Worm (Caenorhabditis elegans) whole organism, mixed stage, embryonic: Measurements from ENCODE around the gene enpl-1.

Source experiments
- M03D4.4 ChIP-seq: sonication (generic microtip); optimal IDR thresholded peaks from 2 replicates; lab custom pipeline; 2017; ENCODE audit warnings: mild to moderate bottlenecking, missing genetic modification characterization, missing compliant biosample characterization
- bed-3 ChIP-seq: fragments of 200-800 bp; sonication (Bioruptor generic); optimal IDR thresholded peaks from 3 replicates; lab custom pipeline; 2018; ENCODE audit warnings: mild to moderate bottlenecking, missing genetic modification characterization, moderate library complexity, missing compliant biosample characterization
- blmp-1 ChIP-seq: fragments of 150-350 bp; optimal IDR thresholded peaks from 2 replicates; lab custom pipeline; 2014; ENCODE audit warnings: missing biosample characterization, missing genetic modification characterization
- ceh-39 ChIP-seq: fragments of 150-350 bp; optimal IDR thresholded peaks from 2 replicates; lab custom pipeline; 2014; ENCODE audit warnings: missing biosample characterization, missing genetic modification characterization
- ceh-83 ChIP-seq: fragments of 200-800 bp; sonication (Bioruptor generic); optimal IDR thresholded peaks from 2 replicates; lab custom pipeline; 2018; ENCODE audit warnings: mild to moderate bottlenecking, missing genetic modification characterization, missing compliant biosample characterization
- cnd-1 ChIP-seq: fragments of 200-800 bp; sonication (Bioruptor generic); optimal IDR thresholded peaks from 2 replicates; lab custom pipeline; 2018; ENCODE audit warnings: mild to moderate bottlenecking, missing genetic modification characterization, missing compliant biosample characterization
- drap-1 ChIP-seq: fragments of 200-800 bp; sonication (Bioruptor generic); optimal IDR thresholded peaks from 3 replicates; lab custom pipeline; 2018; ENCODE audit warnings: mild to moderate bottlenecking, missing genetic modification characterization, missing compliant biosample characterization
- elt-1 ChIP-seq: sonication (generic microtip); optimal IDR thresholded peaks from 2 replicates; lab custom pipeline; 2017; ENCODE audit warnings: missing genetic modification characterization, mild to moderate bottlenecking, missing compliant biosample characterization, antibody characterized with exemption, moderate library complexity, borderline replicate concordance; ENCODE audit not compliant: insufficient read depth
- elt-3 ChIP-seq: fragments of 150-350 bp; optimal IDR thresholded peaks from 2 replicates; lab custom pipeline; 2014; ENCODE audit warnings: missing biosample characterization, missing genetic modification characterization
- flh-1 ChIP-seq: fragments of 200-800 bp; sonication (Bioruptor generic); optimal IDR thresholded peaks from 2 replicates; lab custom pipeline; 2018; ENCODE audit warnings: mild to moderate bottlenecking, missing genetic modification characterization, moderate library complexity, missing compliant biosample characterization
- ham-2 ChIP-seq: fragments of 200-800 bp; sonication (Bioruptor generic); optimal IDR thresholded peaks from 2 replicates; lab custom pipeline; 2018; ENCODE audit warnings: mild to moderate bottlenecking, missing genetic modification characterization, missing compliant biosample characterization
- hlh-1 ChIP-seq: fragments of 150-350 bp; optimal IDR thresholded peaks from 2 replicates; lab custom pipeline; 2014; ENCODE audit warnings: missing biosample characterization, missing genetic modification reagents, missing genetic modification characterization
- lin-32 ChIP-seq: fragments of 200-800 bp; sonication (Bioruptor generic); optimal IDR thresholded peaks from 2 replicates; lab custom pipeline; 2018; ENCODE audit warnings: mild to moderate bottlenecking, missing genetic modification characterization, missing compliant biosample characterization
- lsy-2 ChIP-seq: fragments of 150-350 bp; optimal IDR thresholded peaks from 2 replicates; lab custom pipeline; 2014; ENCODE audit warnings: missing biosample characterization, missing genetic modification characterization
- mab-5 ChIP-seq: fragments of 150-350 bp; optimal IDR thresholded peaks from 2 replicates; lab custom pipeline; 2014; ENCODE audit warnings: missing biosample characterization, missing genetic modification characterization
- mep-1 ChIP-seq: fragments of 150-350 bp; optimal IDR thresholded peaks from 2 replicates; lab custom pipeline; 2017; ENCODE audit warnings: missing biosample characterization, missing genetic modification reagents, missing genetic modification characterization, inconsistent platforms
- mls-2 ChIP-seq: sonication (generic microtip); optimal IDR thresholded peaks from 2 replicates; lab custom pipeline; 2016; ENCODE audit warnings: mild to moderate bottlenecking, missing genetic modification characterization, moderate library complexity, missing compliant biosample characterization
- nhr-12 ChIP-seq: fragments of 150-350 bp; optimal IDR thresholded peaks from 2 replicates; lab custom pipeline; 2014; ENCODE audit warnings: missing biosample characterization, missing genetic modification characterization
- nhr-2 ChIP-seq: fragments of 150-350 bp; optimal IDR thresholded peaks from 2 replicates; lab custom pipeline; 2014; ENCODE audit warnings: missing biosample characterization, missing genetic modification characterization
- nhr-237 ChIP-seq: fragments of 150-350 bp; optimal IDR thresholded peaks from 2 replicates; lab custom pipeline; 2014; ENCODE audit warnings: missing biosample characterization, missing genetic modification characterization
- nhr-28 ChIP-seq: fragments of 150-350 bp; optimal IDR thresholded peaks from 2 replicates; lab custom pipeline; 2014; ENCODE audit warnings: missing biosample characterization, missing genetic modification characterization
- pha-4 ChIP-seq: fragments of 150-350 bp; optimal IDR thresholded peaks from 2 replicates; lab custom pipeline; 2018; ENCODE audit warnings: missing biosample characterization, missing genetic modification reagents, missing genetic modification characterization
- sem-2 ChIP-seq: fragments of 200-800 bp; sonication (Bioruptor generic); optimal IDR thresholded peaks from 2 replicates; lab custom pipeline; 2018; ENCODE audit warnings: mild to moderate bottlenecking, missing genetic modification characterization, missing compliant biosample characterization
- snpc-4 ChIP-seq: fragments of 150-350 bp; optimal IDR thresholded peaks from 2 replicates; lab custom pipeline; 2014; ENCODE audit warnings: missing biosample characterization, missing genetic modification characterization
- sptf-1 ChIP-seq: sonication (generic microtip); optimal IDR thresholded peaks from 2 replicates; lab custom pipeline; 2017; ENCODE audit warnings: mild to moderate bottlenecking, missing genetic modification characterization, moderate library complexity, missing compliant biosample characterization
- tbx-8 ChIP-seq: fragments of 200-800 bp; sonication (Bioruptor generic); optimal IDR thresholded peaks from 2 replicates; lab custom pipeline; 2018; ENCODE audit warnings: mild to moderate bottlenecking, missing genetic modification characterization, moderate library complexity, missing compliant biosample characterization
- unc-39 ChIP-seq: fragments of 150-350 bp; optimal IDR thresholded peaks from 2 replicates; lab custom pipeline; 2014; ENCODE audit warnings: missing biosample characterization, missing genetic modification characterization
- unc-62 ChIP-seq: fragments of 150-350 bp; optimal IDR thresholded peaks from 2 replicates; lab custom pipeline; 2014; ENCODE audit warnings: missing biosample characterization, missing genetic modification reagents, missing genetic modification characterization

Gene enpl-1

ce11 chrIV:11156526-11156925 lies 37.4 kb downstream of the enpl-1 start:
- TF ChIP-seq cnd-1 (tag; lab: Kevin White, UChicago) (no peak), mep-1 (tag; lab: Kevin White, UChicago) (no peak), nhr-28 (no peak), sptf-1 (tag; lab: Kevin White, UChicago) (no peak), ceh-39 (no peak), snpc-4 (tag; lab: Kevin White, UChicago) (no peak)

- TF ChIP-seq blmp-1 (tag; lab: Kevin White, UChicago) (no peak), lsy-2 (no peak), snpc-4 (tag; lab: Kevin White, UChicago) (no peak), nhr-12 (tag; lab: Kevin White, UChicago) (no peak), bed-3 (GFP tag; lab: Kevin White, UChicago) (no peak), elt-3 (tag; lab: Kevin White, UChicago) (no peak), sem-2 (no peak), hlh-1 (tag; lab: Kevin White, UChicago) (no peak)
These were observed 40.8 kb downstream of the enpl-1 start, which contains the start of gene mboa-4 for ce11 chrIV:11159886-11160285. Gene mboa-4, minus strand, starts transcription at chrIV:11159986.

ce11 chrIV:11160707-11161106 lies 41.6 kb downstream of the enpl-1 start, which contains the start of gene C08F8.15:
Gene C08F8.15, minus strand, starts transcription at chrIV:11160807.
- TF ChIP-seq ham-2 (GFP tag; lab: Kevin White, UChicago): no peak
- TF ChIP-seq pha-4 (tag; lab: Kevin White, UChicago): no peak
- no peak for TF ChIP-seq lin-32 (GFP tag; lab: Kevin White, UChicago)
- no peak for TF ChIP-seq ceh-83 (GFP tag; lab: Kevin White, UChicago)
- no peak for TF ChIP-seq sem-2
- no peak for TF ChIP-seq nhr-237
- TF ChIP-seq tbx-8: no peak
- no peak for TF ChIP-seq hlh-1 (tag; lab: Kevin White, UChicago)
- no peak for TF ChIP-seq mep-1 (tag; lab: Kevin White, UChicago)
- TF ChIP-seq flh-1: no peak
- no peak for TF ChIP-seq unc-62
- no peak for TF ChIP-seq mab-5 (tag; lab: Kevin White, UChicago)
- no peak for TF ChIP-seq sptf-1 (tag; lab: Kevin White, UChicago)

- TF ChIP-seq drap-1 (GFP tag; lab: Kevin White, UChicago): no peak
- no peak for TF ChIP-seq cnd-1 (tag; lab: Kevin White, UChicago)
- TF ChIP-seq nhr-237: no peak
- no peak for TF ChIP-seq elt-1 (tag; lab: Kevin White, UChicago)
- TF ChIP-seq sem-2: no peak
These were observed 43.4 kb downstream of the enpl-1 start, which contains the start of gene fbxb-9 for ce11 chrIV:11162451-11162850. Gene fbxb-9, minus strand, starts transcription at chrIV:11162551.

ce11 chrIV:11164831-11165230 lies 45.7 kb downstream of the enpl-1 start, which contains the start of gene C08F8.6:
Gene C08F8.6, minus strand, starts transcription at chrIV:11164931.
- no peak for TF ChIP-seq nhr-28
- no peak for TF ChIP-seq unc-39
- TF ChIP-seq nhr-2 (tag; lab: Kevin White, UChicago): peak; percentile 34

ce11 chrIV:11169652-11170051 lies 50.6 kb downstream of the enpl-1 start, which contains the start of gene nhr-67:
Gene nhr-67, plus strand, starts transcription at chrIV:11169748.
- TF ChIP-seq M03D4.4 (tag; lab: Kevin White, UChicago) (no peak), hlh-1 (tag; lab: Kevin White, UChicago) (no peak), mep-1 (tag; lab: Kevin White, UChicago) (no peak), ham-2 (GFP tag; lab: Kevin White, UChicago) (no peak), bed-3 (GFP tag; lab: Kevin White, UChicago) (no peak), flh-1 (no peak), mls-2 (tag; lab: Kevin White, UChicago) (no peak), mab-5 (tag; lab: Kevin White, UChicago) (no peak), sptf-1 (tag; lab: Kevin White, UChicago) (no peak)
